Fruit fly (Drosophila melanogaster) S2 (cell line): ENCODE results near the gene CG15169.

Experiments
- CG8478 ChIP-seq: fragments of >200 bp; optimal IDR thresholded peaks from 2 replicates; lab custom pipeline; 2018
- CTCF ChIP-seq, 2 experiments: fragments of >200 bp; optimal IDR thresholded peaks; 2 replicates each; lab custom pipeline; 2018

dm6 chr2L:19009130-19009529 lies 18.3 kb downstream of the CG15169 start, which contains the start of gene RpL30:
- no peak for TF ChIP-seq CG8478 (lab: Kevin White, UChicago)
- peak; percentile 75 to 83 for TF ChIP-seq CTCF (optimal IDR thresholded peaks at IDR 0.05; lab: Kevin White, UChicago)
